Worm (Caenorhabditis elegans) whole organism, late embryonic: Measurements from ENCODE around the gene ZK84.4.

ENCODE experiments used
- ama-1 ChIP-seq: fragments of 150-350 bp; optimal IDR thresholded peaks from 2 replicates; lab custom pipeline; 2014
- ceh-14 ChIP-seq: sonication (generic microtip); optimal IDR thresholded peaks from 2 replicates; lab custom pipeline; 2016; ENCODE audit warnings: missing genotype, missing genetic modification characterization, missing compliant biosample characterization
- ceh-19 ChIP-seq: fragments of 200-800 bp; sonication (Bioruptor generic); optimal IDR thresholded peaks from 2 replicates; lab custom pipeline; 2018; ENCODE audit warnings: mild to moderate bottlenecking, missing genetic modification characterization, missing compliant biosample characterization
- ceh-6 ChIP-seq: fragments of 200-800 bp; sonication (Bioruptor generic); optimal IDR thresholded peaks from 2 replicates; lab custom pipeline; 2018; ENCODE audit warnings: mild to moderate bottlenecking, missing genetic modification characterization, missing compliant biosample characterization
- ets-4 ChIP-seq: sonication (generic microtip); optimal IDR thresholded peaks from 2 replicates; lab custom pipeline; 2016; ENCODE audit warnings: missing genetic modification characterization, missing compliant biosample characterization
- lim-6 ChIP-seq: sonication (generic microtip); optimal IDR thresholded peaks from 2 replicates; lab custom pipeline; 2016; ENCODE audit warnings: missing genetic modification characterization, missing compliant biosample characterization
- nfya-1 ChIP-seq: sonication (generic microtip); optimal IDR thresholded peaks from 2 replicates; lab custom pipeline; 2017; ENCODE audit warnings: missing genetic modification characterization, mild to moderate bottlenecking, missing compliant biosample characterization, antibody characterized with exemption, moderate library complexity
- pag-3 ChIP-seq: sonication (generic microtip); optimal IDR thresholded peaks from 2 replicates; lab custom pipeline; 2016; ENCODE audit warnings: missing compliant biosample characterization, missing genetic modification characterization, borderline replicate concordance
- pqm-1 ChIP-seq: sonication (generic microtip); optimal IDR thresholded peaks from 2 replicates; lab custom pipeline; 2016; ENCODE audit warnings: missing genetic modification characterization, missing compliant biosample characterization

- TF ChIP-seq ama-1 (lab: Kevin White, UChicago) = no peak
- TF ChIP-seq ceh-14 (tag; lab: Kevin White, UChicago) = no peak
- no peak for TF ChIP-seq ceh-6
- no peak for TF ChIP-seq lim-6
- TF ChIP-seq ceh-19 = no peak
- TF ChIP-seq ets-4 = no peak
- no peak for TF ChIP-seq pag-3 (tag; lab: Kevin White, UChicago)
- no peak for TF ChIP-seq pqm-1 (tag; lab: Kevin White, UChicago)
- TF ChIP-seq nfya-1 (tag; lab: Kevin White, UChicago) = no peak
Measured at ce11 chrII:6020353-6020752, 11.6 kb upstream of the ZK84.4 start, which contains the start of gene ZK84.1.
